Worm (Caenorhabditis elegans) whole organism, midembryonic: Measurements from ENCODE around the gene nhl-2.

Experiments used
- T22C8.4 ChIP-seq: fragments of 200-800 bp; sonication (Bioruptor generic); IDR thresholded peaks from 2 replicates; pipeline ENCODE4 v1.3.6; 2022; ENCODE audit warnings: missing genetic modification characterization, missing compliant biosample characterization
- flt-1 ChIP-seq: fragments of 200-800 bp; sonication (Bioruptor generic); IDR thresholded peaks from 2 replicates; pipeline ENCODE4 v1.3.6; 2022; ENCODE audit warnings: missing genetic modification characterization, missing compliant biosample characterization
- klf-2 ChIP-seq: fragments of 200-800 bp; sonication (Bioruptor generic); conservative IDR thresholded peaks from 2 replicates; pipeline ENCODE4 v1.3.6; 2022; ENCODE audit warnings: missing genetic modification reagents, missing genetic modification characterization, missing compliant biosample characterization
- med-1 ChIP-seq: sonication (generic microtip); optimal IDR thresholded peaks from 2 replicates; lab custom pipeline; 2017; ENCODE audit warnings: missing genetic modification characterization, mild to moderate bottlenecking, missing compliant biosample characterization, antibody characterized with exemption, missing genetic modification reagents; ENCODE audit not compliant: insufficient read depth
- ztf-23 ChIP-seq: fragments of 200-800 bp; sonication (Bioruptor generic); IDR thresholded peaks from 2 replicates; pipeline ENCODE4 v1.3.6; 2022; ENCODE audit warnings: missing genetic modification reagents, missing genetic modification characterization, missing compliant biosample characterization
- ztf-29 ChIP-seq: fragments of 200-800 bp; sonication (Bioruptor generic); IDR thresholded peaks from 2 replicates; pipeline ENCODE4 v1.3.6; 2022; ENCODE audit warnings: missing genetic modification reagents, missing genetic modification characterization, missing compliant biosample characterization

- no peak for TF ChIP-seq T22C8.4 (GFP tag; lab: Robert Waterston, UW)
- TF ChIP-seq ztf-29 (GFP tag; lab: Robert Waterston, UW) = no peak
- no peak for TF ChIP-seq flt-1 (GFP tag; lab: Robert Waterston, UW)
- TF ChIP-seq klf-2 (GFP tag; lab: Robert Waterston, UW) = no peak
- no peak for TF ChIP-seq ztf-23 (GFP tag; lab: Robert Waterston, UW)
- TF ChIP-seq med-1 (GFP tag; lab: Kevin White, UChicago) = no peak
These were observed 54.6 kb downstream of the nhl-2 start, which contains the start of the genes clec-157 and fkh-5 for ce11 chrIII:4844327-4844726.
